Worm (Caenorhabditis elegans): ENCODE results near the gene C10B5.1.

C10B5.1 gene

ce11 chrV:8631277-8631765 lies 50.3 kb downstream of the C10B5.1 start, which contains the start of gene atg-18:
atg-18 (minus strand) TSS chrV:8631327.
- TF ChIP-seq ets-5 (GFP tag; IDR thresholded peaks at IDR 0.05) (no peak), fkh-4 (tag; optimal IDR thresholded peaks at IDR 0.05; ENCODE audit: borderline replicate concordance) (no peak), unc-62 (GFP tag; optimal IDR thresholded peaks at IDR 0.05) (no peak), snpc-4 (tag; optimal IDR thresholded peaks at IDR 0.05) (peak; percentile 34), mab-9 (GFP tag; IDR thresholded peaks at IDR 0.05) (no peak), lin-13 (GFP tag; optimal IDR thresholded peaks at IDR 0.05) (peak; percentile 81), xbp-1 (tag; optimal IDR thresholded peaks at IDR 0.05) (peak; percentile 70), dpl-1 (GFP tag; optimal IDR thresholded peaks at IDR 0.05) (peak; percentile 45 to 63 (median 56)), swsn-7 (tag; optimal IDR thresholded peaks at IDR 0.05) (peak; percentile 74), pax-3 (tag; optimal IDR thresholded peaks at IDR 0.05) (no peak), dsc-1 (tag; optimal IDR thresholded peaks at IDR 0.05) (peak; percentile 57), lir-3 (tag; optimal IDR thresholded peaks at IDR 0.05; ENCODE audit: poor library complexity) (no peak), nhr-84 (tag; optimal IDR thresholded peaks at IDR 0.05) (no peak), mdl-1 (tag; optimal IDR thresholded peaks at IDR 0.05) (peak in 1 of 2 experiments; percentile 70), unc-98 (GFP tag; IDR thresholded peaks at IDR 0.05) (no peak), tbx-2 (tag; optimal IDR thresholded peaks at IDR 0.05) (peak; percentile 77), ceh-8 (GFP tag; optimal IDR thresholded peaks at IDR 0.05) (no peak), ztf-4 (tag; optimal IDR thresholded peaks at IDR 0.05) (peak; percentile 47), lin-35 (GFP tag; optimal IDR thresholded peaks at IDR 0.05) (peak; percentile 51 to 79), aha-1 (tag; optimal IDR thresholded peaks at IDR 0.05) (peak; percentile 19), alr-1 (tag; optimal IDR thresholded peaks at IDR 0.05; ENCODE audit: borderline replicate concordance) (no peak), sptf-1 (tag; optimal IDR thresholded peaks at IDR 0.05) (no peak), ama-1 (optimal IDR thresholded peaks at IDR 0.05) (no peak), nhr-11 (tag; optimal IDR thresholded peaks at IDR 0.05) (no peak), lsy-2 (tag; optimal IDR thresholded peaks at IDR 0.05) (peak; percentile 69 to 74), nhr-12 (tag; optimal IDR thresholded peaks at IDR 0.05) (no peak), nhr-28 (tag; optimal IDR thresholded peaks at IDR 0.05) (no peak), nhr-85 (tag) (peak; percentile 93), nhr-90 (tag; optimal IDR thresholded peaks at IDR 0.05; ENCODE audit: poor library complexity) (peak; percentile 74), lin-14 (GFP tag; optimal IDR thresholded peaks at IDR 0.05) (peak; percentile 87), unc-130 (tag; optimal IDR thresholded peaks at IDR 0.05) (peak; percentile 58), C16A3.4 (tag; optimal IDR thresholded peaks at IDR 0.05) (peak; percentile 68), egl-13 (tag; optimal IDR thresholded peaks at IDR 0.05) (no peak), isw-1 (GFP tag; IDR thresholded peaks at IDR 0.05) (peak; percentile 24), C04F5.9 (tag; optimal IDR thresholded peaks at IDR 0.05) (peak; percentile 11), blmp-1 (tag; optimal IDR thresholded peaks at IDR 0.05) (peak; percentile 76), jun-1 (tag; optimal IDR thresholded peaks at IDR 0.05) (no peak), Y116A8C.19 (tag; optimal IDR thresholded peaks at IDR 0.05; ENCODE audit: borderline replicate concordance) (no peak), fos-1 (tag; optimal IDR thresholded peaks at IDR 0.05) (no peak), aly-2 (tag; optimal IDR thresholded peaks at IDR 0.05) (no peak), tlp-1 (tag; optimal IDR thresholded peaks at IDR 0.05) (no peak), unc-30 (tag; optimal IDR thresholded peaks at IDR 0.05) (no peak), hlh-4 (tag; optimal IDR thresholded peaks at IDR 0.05) (no peak), ces-1 (GFP tag; optimal IDR thresholded peaks at IDR 0.05) (no peak), nhr-76 (tag; optimal IDR thresholded peaks at IDR 0.05) (no peak), fkh-8 (tag; optimal IDR thresholded peaks at IDR 0.05) (peak; percentile 46), ceh-63 (GFP tag; optimal IDR thresholded peaks at IDR 0.05) (no peak), C34B4.2 (tag; optimal IDR thresholded peaks at IDR 0.05) (no peak), zip-4 (GFP tag; optimal IDR thresholded peaks at IDR 0.05) (no peak), sup-37 (GFP tag; optimal IDR thresholded peaks at IDR 0.05) (no peak), elt-3 (tag; optimal IDR thresholded peaks at IDR 0.05) (peak in 1 of 6 experiments; percentile 54), egl-27 (tag; optimal IDR thresholded peaks at IDR 0.05) (no peak), nhr-20 (tag; optimal IDR thresholded peaks at IDR 0.05) (peak; percentile 84)

All from whole organism, L1 larva.